Worm (Caenorhabditis elegans): Measurements from ENCODE around the gene F22B8.3.

The F22B8.3 gene

ce11 chrV:16114237-16114636, 23.5 kb downstream of the F22B8.3 start, which contains the start of gene srxa-16:
Gene srxa-16 (minus strand): TSS chrV:16114337.
- TF ChIP-seq W03F9.2 (tag; optimal IDR thresholded peaks at IDR 0.05) (no peak), him-1 (tag; optimal IDR thresholded peaks at IDR 0.05) (no peak), dao-5 (tag; optimal IDR thresholded peaks at IDR 0.05) (no peak)

- TF ChIP-seq him-1 (tag; optimal IDR thresholded peaks at IDR 0.05) (no peak), W03F9.2 (tag; optimal IDR thresholded peaks at IDR 0.05) (no peak), dao-5 (tag; optimal IDR thresholded peaks at IDR 0.05) (no peak)
Measured at ce11 chrV:16115381-16115780, 24.6 kb downstream of the F22B8.3 start, which contains the start of gene str-25. Gene str-25 (plus strand): TSS chrV:16115681.

ce11 chrV:16118601-16119000, 27.8 kb downstream of the F22B8.3 start, which contains the start of gene str-103:
Gene str-103 (minus strand): TSS chrV:16118701.
- TF ChIP-seq him-1 (tag; optimal IDR thresholded peaks at IDR 0.05) (no peak), dao-5 (tag; optimal IDR thresholded peaks at IDR 0.05) (no peak), W03F9.2 (tag; optimal IDR thresholded peaks at IDR 0.05) (no peak)

DNA sequence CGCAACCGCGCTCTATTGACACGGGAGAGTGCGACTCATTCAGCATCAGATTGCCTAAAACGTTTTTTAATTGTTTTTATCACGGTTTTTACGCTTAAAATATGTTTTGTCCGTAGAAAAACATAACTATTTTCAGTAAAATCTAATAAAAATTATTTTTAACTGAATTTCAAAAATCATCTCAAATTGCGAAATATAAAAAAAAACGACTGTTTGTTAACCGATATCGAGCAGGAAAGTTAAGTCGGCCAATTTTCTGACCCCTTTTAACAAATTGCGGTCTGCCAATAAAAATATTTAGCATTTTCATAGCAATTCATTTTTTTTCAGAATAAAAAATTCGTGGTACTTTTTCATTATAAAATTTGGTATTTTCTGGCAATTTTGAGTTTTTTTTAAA, 29.7 kb downstream of the F22B8.3 start:
- no peak for TF ChIP-seq W03F9.2 (tag; optimal IDR thresholded peaks at IDR 0.05)
- TF ChIP-seq him-1 (tag; optimal IDR thresholded peaks at IDR 0.05) = no peak
- TF ChIP-seq dao-5 (tag; optimal IDR thresholded peaks at IDR 0.05) = no peak

- TF ChIP-seq dao-5 (tag; optimal IDR thresholded peaks at IDR 0.05) (no peak), him-1 (tag; optimal IDR thresholded peaks at IDR 0.05) (no peak), W03F9.2 (tag; optimal IDR thresholded peaks at IDR 0.05) (no peak)
Measured at ce11 chrV:16120922-16121321, 30.1 kb downstream of the F22B8.3 start, which contains the start of gene skr-3. Gene skr-3 (plus strand): TSS chrV:16121084.

DNA sequence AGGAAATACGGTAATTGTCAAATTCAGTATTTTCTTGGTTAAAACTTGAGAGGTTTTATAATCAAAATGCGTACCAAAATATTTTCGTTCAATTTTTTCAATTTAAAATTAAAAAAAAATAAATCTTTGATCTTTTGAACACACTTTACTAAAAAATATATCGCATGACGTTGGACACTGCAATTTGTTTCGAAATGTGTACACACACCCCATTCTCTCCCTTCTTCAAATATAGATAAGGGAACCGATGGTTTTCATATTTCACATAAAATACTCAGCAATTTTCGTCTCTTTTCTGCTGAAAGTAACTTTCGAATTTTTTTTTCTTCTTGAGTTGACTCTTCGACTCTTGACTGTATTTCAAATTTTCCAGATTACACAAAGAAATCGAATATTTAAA, 30.7 kb downstream of the F22B8.3 start:
- TF ChIP-seq him-1 (tag; optimal IDR thresholded peaks at IDR 0.05) = no peak
- TF ChIP-seq dao-5 (tag; optimal IDR thresholded peaks at IDR 0.05) = no peak
- TF ChIP-seq W03F9.2 (tag; optimal IDR thresholded peaks at IDR 0.05) = no peak

- TF ChIP-seq W03F9.2 (tag; optimal IDR thresholded peaks at IDR 0.05) (no peak), dao-5 (tag; optimal IDR thresholded peaks at IDR 0.05) (no peak)
Measured at ce11 chrV:16124739-16125138, 34.0 kb downstream of the F22B8.3 start, which contains the start of gene nhr-111. Gene nhr-111 (minus strand): TSS chrV:16124839.

DNA sequence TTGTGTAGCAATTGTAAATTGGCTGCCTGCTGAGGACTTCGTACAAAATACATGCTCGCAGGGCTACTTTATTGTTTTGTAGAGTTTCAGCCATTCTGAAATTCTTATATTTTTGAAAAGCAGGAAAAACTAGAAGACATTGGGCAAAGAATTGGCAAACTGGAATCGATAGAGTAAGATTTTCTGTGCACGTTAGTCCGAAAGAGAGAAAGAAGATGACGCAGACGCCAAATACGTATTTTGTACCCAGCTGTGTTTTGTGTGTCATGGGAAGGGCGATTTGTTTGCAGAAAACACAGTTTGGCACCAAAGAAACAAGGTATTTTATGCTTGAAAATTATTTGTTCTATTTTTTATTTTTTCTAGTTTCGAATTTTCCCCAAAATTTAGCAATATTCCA, 36.6 kb downstream of the F22B8.3 start, which contains the start of gene fbxa-143:
TSS of gene fbxa-143 (minus strand) at position 101 of the 400 bp plus-strand sequence.
- TF ChIP-seq him-1 (tag; optimal IDR thresholded peaks at IDR 0.05) (no peak), dao-5 (tag; optimal IDR thresholded peaks at IDR 0.05) (no peak), W03F9.2 (tag; optimal IDR thresholded peaks at IDR 0.05) (no peak)

DNA sequence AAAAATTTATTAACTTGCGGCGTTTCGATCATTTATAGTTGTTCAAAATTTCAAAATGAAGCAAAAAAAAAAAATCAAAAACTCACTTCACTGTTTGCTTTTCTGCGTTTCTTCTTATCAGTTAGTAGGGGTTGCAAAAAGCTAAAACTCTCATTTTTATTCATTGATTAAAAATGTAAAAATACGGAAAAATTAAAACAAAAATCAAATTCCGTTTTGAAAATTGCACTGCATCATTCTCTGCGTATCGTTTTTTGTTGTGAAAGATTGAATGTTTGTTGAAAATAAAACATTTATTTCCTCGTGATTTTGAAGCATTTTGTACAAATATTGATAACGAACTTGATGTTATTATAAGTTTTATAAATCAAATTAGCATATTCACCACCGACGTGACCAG, 38.3 kb downstream of the F22B8.3 start:
- no peak for TF ChIP-seq him-1 (tag; optimal IDR thresholded peaks at IDR 0.05)
- TF ChIP-seq W03F9.2 (tag; optimal IDR thresholded peaks at IDR 0.05) = no peak
- no peak for TF ChIP-seq dao-5 (tag; optimal IDR thresholded peaks at IDR 0.05)

DNA sequence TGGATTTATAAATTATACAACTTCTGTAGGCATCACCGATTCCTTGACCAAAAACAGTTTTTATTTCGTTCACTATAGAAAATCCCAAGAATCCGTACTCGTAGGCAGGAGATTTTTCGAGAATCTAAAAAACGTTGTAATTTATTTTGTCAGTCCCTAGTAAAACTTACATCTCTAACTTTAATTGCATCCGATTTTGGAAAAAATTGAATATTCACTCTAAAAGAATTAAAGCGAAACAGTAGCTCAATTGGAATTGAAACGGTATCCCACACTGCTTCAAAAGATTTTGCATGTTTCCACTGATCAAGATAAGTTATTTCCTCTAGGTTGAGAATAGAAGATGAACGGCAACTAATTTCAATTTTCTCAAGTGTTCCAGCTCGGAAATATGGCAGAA, 40.5 kb downstream of the F22B8.3 start, which contains the start of gene fbxa-142:
TSS of gene fbxa-142 (minus strand) at position 101 of the 400 bp plus-strand sequence.
- TF ChIP-seq dao-5 (tag; optimal IDR thresholded peaks at IDR 0.05) (no peak), him-1 (tag; optimal IDR thresholded peaks at IDR 0.05) (no peak), W03F9.2 (tag; optimal IDR thresholded peaks at IDR 0.05) (no peak)

DNA sequence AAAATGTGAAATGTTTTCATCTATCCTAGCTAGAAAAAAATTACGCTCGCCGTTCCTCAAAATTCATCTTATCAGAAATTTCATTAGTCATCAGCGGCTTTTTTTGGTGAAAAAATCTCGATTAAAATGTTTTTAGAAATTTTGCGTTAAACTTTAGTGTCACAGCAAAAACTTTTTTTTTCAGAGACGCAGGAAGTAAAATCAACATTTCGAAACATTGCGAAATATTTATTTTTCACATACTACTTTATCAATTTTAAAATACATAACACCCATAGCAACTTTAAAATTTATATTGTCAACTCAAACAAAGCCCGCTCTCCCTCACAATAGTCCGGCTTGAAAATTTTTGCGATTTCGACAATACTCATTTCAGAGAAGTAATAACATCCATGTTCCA, 41.4 kb downstream of the F22B8.3 start:
- TF ChIP-seq dao-5 (tag; optimal IDR thresholded peaks at IDR 0.05) (no peak), him-1 (tag; optimal IDR thresholded peaks at IDR 0.05) (no peak), W03F9.2 (tag; optimal IDR thresholded peaks at IDR 0.05) (no peak)

- TF ChIP-seq him-1 (tag; optimal IDR thresholded peaks at IDR 0.05) (no peak), dao-5 (tag; optimal IDR thresholded peaks at IDR 0.05) (no peak), W03F9.2 (tag; optimal IDR thresholded peaks at IDR 0.05) (no peak)
Measured at ce11 chrV:16132705-16133104, 41.9 kb downstream of the F22B8.3 start, which contains the start of gene fbxa-144. Gene fbxa-144 (minus strand): TSS chrV:16132805.

DNA sequence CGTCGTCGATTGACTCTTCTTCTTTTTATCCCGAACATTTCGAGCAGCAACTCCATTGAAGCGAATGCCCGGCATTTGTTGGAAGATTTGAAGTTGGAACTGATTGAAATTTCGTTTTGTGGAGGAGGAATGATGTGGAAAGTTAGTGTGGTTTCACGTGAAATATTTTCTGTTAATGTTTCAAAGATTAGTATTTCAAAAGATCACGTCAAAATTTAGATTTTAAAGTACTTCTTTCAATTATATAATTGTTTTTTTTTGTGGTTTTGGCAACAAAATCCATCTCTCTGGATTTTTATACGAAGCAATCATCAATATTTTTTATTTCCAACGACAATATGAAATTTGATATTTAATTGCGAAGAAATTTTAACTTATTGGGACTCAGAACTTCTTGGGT, 46.3 kb downstream of the F22B8.3 start, which contains the start of gene F44G3.7:
TSS of gene F44G3.7 (minus strand) at position 101 of the 400 bp plus-strand sequence.
- no peak for TF ChIP-seq dao-5 (tag; optimal IDR thresholded peaks at IDR 0.05)
- TF ChIP-seq him-1 (tag; optimal IDR thresholded peaks at IDR 0.05) = no peak
- TF ChIP-seq W03F9.2 (tag; optimal IDR thresholded peaks at IDR 0.05) = no peak

DNA sequence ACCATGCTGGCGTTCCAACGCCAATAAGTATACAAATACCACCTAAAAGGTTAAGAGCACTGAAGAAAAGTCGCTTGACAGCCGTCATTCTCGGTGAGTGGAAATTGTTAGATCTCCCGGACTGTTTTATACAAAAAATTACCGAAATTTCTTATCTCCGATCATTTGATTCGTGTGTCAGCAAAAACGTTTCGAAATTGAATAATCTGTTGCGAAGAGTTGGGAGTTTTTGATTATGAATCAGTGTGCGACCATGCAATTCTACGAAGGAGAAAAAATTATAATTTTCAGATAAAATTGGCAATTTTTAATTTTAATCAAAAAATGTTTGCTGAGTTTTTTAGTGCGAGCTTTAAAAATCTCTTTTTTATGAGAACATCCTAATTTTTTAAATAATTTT, 48.7 kb downstream of the F22B8.3 start, which contains the start of gene clc-11:
TSS of gene clc-11 (minus strand) at position 101 of the 400 bp plus-strand sequence.
- TF ChIP-seq dao-5 (tag; optimal IDR thresholded peaks at IDR 0.05) = no peak
- TF ChIP-seq W03F9.2 (tag; optimal IDR thresholded peaks at IDR 0.05) = no peak
- no peak for TF ChIP-seq him-1 (tag; optimal IDR thresholded peaks at IDR 0.05)

DNA sequence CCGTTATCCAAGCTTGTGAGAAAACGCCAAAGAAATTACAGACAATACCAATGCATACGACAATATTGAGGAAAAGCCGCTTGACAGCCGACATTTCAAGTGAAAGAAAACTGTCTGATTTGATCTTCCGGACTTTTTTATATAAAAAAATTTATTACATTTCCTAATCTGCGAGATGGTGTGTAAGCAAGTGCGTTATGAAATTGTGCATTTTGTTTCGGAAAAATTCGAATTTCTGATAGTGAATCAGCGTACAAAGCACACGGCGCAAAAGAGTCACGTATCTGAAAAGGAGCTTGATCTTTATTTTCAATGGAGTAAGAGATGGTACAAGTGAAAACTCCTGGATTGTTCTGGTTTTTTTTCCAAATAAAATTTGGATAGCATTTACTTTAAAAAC, 50.3 kb downstream of the F22B8.3 start, which contains the start of gene clc-32:
TSS of gene clc-32 (minus strand) at position 101 of the 400 bp plus-strand sequence.
- TF ChIP-seq him-1 (tag; optimal IDR thresholded peaks at IDR 0.05) (no peak), W03F9.2 (tag; optimal IDR thresholded peaks at IDR 0.05) (no peak), dao-5 (tag; optimal IDR thresholded peaks at IDR 0.05) (no peak)

Data from whole organism, L4/young adult.